Worm (Caenorhabditis elegans) whole organism, L1 larva: Measurements from ENCODE around the gene faah-3.

Experiments used
- ama-1 ChIP-seq: fragments of 150-350 bp; optimal IDR thresholded peaks from 2 replicates; lab custom pipeline; 2014
- lir-3 ChIP-seq: sonication (generic microtip); optimal IDR thresholded peaks from 2 replicates; lab custom pipeline; 2016; ENCODE audit warnings: mild to moderate bottlenecking, missing genetic modification characterization, moderate library complexity, missing compliant biosample characterization; ENCODE audit not compliant: poor library complexity
- ztf-11 ChIP-seq, 2 experiments: sonication (generic microtip); optimal IDR thresholded peaks; 2 replicates each; lab custom pipeline; 2016 to 2017; ENCODE audit warnings: missing genetic modification characterization in 2 of 2, missing biosample characterization in 1 of 2, missing compliant biosample characterization in 1 of 2

DNA sequence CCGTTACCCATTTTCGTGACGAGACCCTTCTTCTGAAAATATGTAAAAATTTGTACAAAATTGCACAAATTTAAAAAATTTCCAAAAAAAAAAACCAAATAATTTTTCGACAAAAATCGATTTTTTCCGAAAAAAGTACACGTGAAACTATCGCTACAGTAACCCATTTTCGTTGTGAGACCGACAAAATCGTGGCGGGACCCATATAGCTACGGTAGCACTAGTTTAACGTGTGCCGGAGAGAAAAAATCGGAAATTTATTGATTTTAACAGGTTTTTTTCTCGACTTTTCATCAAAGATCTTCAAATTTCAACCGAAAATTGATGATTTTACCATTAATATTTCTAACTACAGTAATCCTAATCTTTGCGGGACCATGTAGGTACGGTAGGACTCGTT, 14.7 kb upstream of the faah-3 start:
- TF ChIP-seq lir-3 (no peak), ztf-11 (tag; optimal IDR thresholded peaks at IDR 0.05; lab: Kevin White, UChicago) (no peak), ama-1 (lab: Kevin White, UChicago) (no peak)
